Worm (Caenorhabditis elegans) whole organism, late embryonic: ENCODE data around the gene hsp-43.

Experiments
- C38D4.7 ChIP-seq: fragments of 200-800 bp; sonication (Bioruptor generic); optimal IDR thresholded peaks from 2 replicates; lab custom pipeline; 2018; ENCODE audit warnings: mild to moderate bottlenecking, missing genetic modification characterization, moderate library complexity, missing compliant biosample characterization
- Y22D7AL.16 ChIP-seq: sonication (generic microtip); optimal IDR thresholded peaks from 2 replicates; lab custom pipeline; 2016; ENCODE audit warnings: missing genetic modification characterization, missing compliant biosample characterization
- ahr-1 ChIP-seq: sonication (generic microtip); optimal IDR thresholded peaks from 2 replicates; lab custom pipeline; 2016; ENCODE audit warnings: missing genetic modification characterization, missing compliant biosample characterization
- ama-1 ChIP-seq: fragments of 150-350 bp; optimal IDR thresholded peaks from 2 replicates; lab custom pipeline; 2014
- ceh-14 ChIP-seq: sonication (generic microtip); optimal IDR thresholded peaks from 2 replicates; lab custom pipeline; 2016; ENCODE audit warnings: missing genotype, missing genetic modification characterization, missing compliant biosample characterization
- ceh-18 ChIP-seq: sonication (generic microtip); optimal IDR thresholded peaks from 2 replicates; lab custom pipeline; 2016; ENCODE audit warnings: missing genetic modification characterization, missing compliant biosample characterization
- ceh-19 ChIP-seq: fragments of 200-800 bp; sonication (Bioruptor generic); optimal IDR thresholded peaks from 2 replicates; lab custom pipeline; 2018; ENCODE audit warnings: mild to moderate bottlenecking, missing genetic modification characterization, missing compliant biosample characterization
- ceh-2 ChIP-seq: sonication (generic microtip); optimal IDR thresholded peaks from 2 replicates; lab custom pipeline; 2016; ENCODE audit warnings: missing genotype, missing genetic modification characterization, missing compliant biosample characterization
- ceh-22 ChIP-seq: sonication (generic microtip); optimal IDR thresholded peaks from 2 replicates; lab custom pipeline; 2017; ENCODE audit warnings: missing biosample characterization, missing genetic modification characterization
- ceh-24 ChIP-seq: sonication (generic microtip); optimal IDR thresholded peaks from 2 replicates; lab custom pipeline; 2016; ENCODE audit warnings: mild to moderate bottlenecking, missing genetic modification characterization, missing compliant biosample characterization
- ceh-30 ChIP-seq: fragments of 150-350 bp; optimal IDR thresholded peaks from 2 replicates; lab custom pipeline; 2014; ENCODE audit warnings: missing biosample characterization, missing genetic modification characterization
- ceh-31 ChIP-seq: sonication (generic microtip); optimal IDR thresholded peaks from 2 replicates; lab custom pipeline; 2016; ENCODE audit warnings: missing genetic modification characterization, missing compliant biosample characterization
- ceh-48 ChIP-seq: sonication (generic microtip); optimal IDR thresholded peaks from 2 replicates; lab custom pipeline; 2016; ENCODE audit warnings: missing genetic modification characterization, inconsistent platforms, missing compliant biosample characterization
- ceh-6 ChIP-seq: fragments of 200-800 bp; sonication (Bioruptor generic); optimal IDR thresholded peaks from 2 replicates; lab custom pipeline; 2018; ENCODE audit warnings: mild to moderate bottlenecking, missing genetic modification characterization, missing compliant biosample characterization
- ceh-9 ChIP-seq: sonication (generic microtip); optimal IDR thresholded peaks from 2 replicates; lab custom pipeline; 2016; ENCODE audit warnings: mild to moderate bottlenecking, missing genetic modification characterization, inconsistent platforms, missing compliant biosample characterization
- che-1 ChIP-seq: sonication (generic microtip); optimal IDR thresholded peaks from 2 replicates; lab custom pipeline; 2016; ENCODE audit warnings: mild to moderate bottlenecking, missing genetic modification characterization, missing compliant biosample characterization
- dmd-4 ChIP-seq: sonication (generic microtip); optimal IDR thresholded peaks from 2 replicates; lab custom pipeline; 2016; ENCODE audit warnings: borderline replicate concordance, missing genetic modification characterization, missing compliant biosample characterization
- dve-1 ChIP-seq: sonication (generic microtip); optimal IDR thresholded peaks from 2 replicates; lab custom pipeline; 2017; ENCODE audit warnings: antibody characterized with exemption, mild to moderate bottlenecking, missing genetic modification characterization, missing compliant biosample characterization
- elt-2 ChIP-seq: sonication (generic microtip); optimal IDR thresholded peaks from 2 replicates; lab custom pipeline; 2016; ENCODE audit warnings: missing genetic modification reagents, missing genetic modification characterization, missing compliant biosample characterization
- ets-4 ChIP-seq: sonication (generic microtip); optimal IDR thresholded peaks from 2 replicates; lab custom pipeline; 2016; ENCODE audit warnings: missing genetic modification characterization, missing compliant biosample characterization
- eyg-1 ChIP-seq: sonication (generic microtip); optimal IDR thresholded peaks from 2 replicates; lab custom pipeline; 2016; ENCODE audit warnings: missing genotype, missing genetic modification characterization, missing compliant biosample characterization
- fax-1 ChIP-seq: sonication (generic microtip); optimal IDR thresholded peaks from 2 replicates; lab custom pipeline; 2016; ENCODE audit warnings: missing genotype, missing genetic modification characterization, missing compliant biosample characterization
- fkh-10 ChIP-seq: fragments of 150-350 bp; optimal IDR thresholded peaks from 2 replicates; lab custom pipeline; 2014; ENCODE audit warnings: missing biosample characterization, missing genetic modification reagents, missing genetic modification characterization
- fkh-6 ChIP-seq: sonication (generic microtip); optimal IDR thresholded peaks from 2 replicates; lab custom pipeline; 2016; ENCODE audit warnings: missing genetic modification characterization, missing compliant biosample characterization
- gmeb-2 ChIP-seq: sonication (generic microtip); optimal IDR thresholded peaks from 2 replicates; lab custom pipeline; 2016; ENCODE audit warnings: missing genetic modification characterization, inconsistent platforms, missing compliant biosample characterization
- hlh-13 ChIP-seq: fragments of 200-800 bp; sonication (Bioruptor generic); optimal IDR thresholded peaks from 2 replicates; lab custom pipeline; 2018; ENCODE audit warnings: mild to moderate bottlenecking, missing genetic modification characterization, missing compliant biosample characterization
- hlh-15 ChIP-seq: sonication (generic microtip); optimal IDR thresholded peaks from 2 replicates; lab custom pipeline; 2016; ENCODE audit warnings: missing genetic modification characterization, missing compliant biosample characterization
- hlh-30 ChIP-seq: sonication (generic microtip); optimal IDR thresholded peaks from 2 replicates; lab custom pipeline; 2017; ENCODE audit warnings: antibody characterized with exemption, missing genetic modification characterization, missing compliant biosample characterization; ENCODE audit not compliant: insufficient read depth
- hlh-6 ChIP-seq: sonication (generic microtip); optimal IDR thresholded peaks from 2 replicates; lab custom pipeline; 2016; ENCODE audit warnings: missing genotype, missing genetic modification characterization, missing compliant biosample characterization
- hlh-8 ChIP-seq: sonication (generic microtip); optimal IDR thresholded peaks from 2 replicates; lab custom pipeline; 2016; ENCODE audit warnings: missing genotype, missing genetic modification characterization, missing compliant biosample characterization
- lim-6 ChIP-seq: sonication (generic microtip); optimal IDR thresholded peaks from 2 replicates; lab custom pipeline; 2016; ENCODE audit warnings: missing genetic modification characterization, missing compliant biosample characterization
- madf-2 ChIP-seq: sonication (generic microtip); optimal IDR thresholded peaks from 2 replicates; lab custom pipeline; 2017; ENCODE audit warnings: missing genetic modification characterization, missing compliant biosample characterization
- nfya-1 ChIP-seq: sonication (generic microtip); optimal IDR thresholded peaks from 2 replicates; lab custom pipeline; 2017; ENCODE audit warnings: missing genetic modification characterization, mild to moderate bottlenecking, missing compliant biosample characterization, antibody characterized with exemption, moderate library complexity
- nhr-11 ChIP-seq: fragments of 150-350 bp; optimal IDR thresholded peaks from 2 replicates; lab custom pipeline; 2014; ENCODE audit warnings: missing biosample characterization, missing genetic modification characterization
- nhr-232 ChIP-seq: sonication (generic microtip); optimal IDR thresholded peaks from 2 replicates; lab custom pipeline; 2016; ENCODE audit warnings: missing genetic modification characterization, missing compliant biosample characterization
- odd-2 ChIP-seq: sonication (generic microtip); optimal IDR thresholded peaks from 2 replicates; lab custom pipeline; 2017; ENCODE audit warnings: antibody characterized with exemption, mild to moderate bottlenecking, missing genetic modification characterization, missing compliant biosample characterization
- pag-3 ChIP-seq: sonication (generic microtip); optimal IDR thresholded peaks from 2 replicates; lab custom pipeline; 2016; ENCODE audit warnings: missing compliant biosample characterization, missing genetic modification characterization, borderline replicate concordance
- pat-9 ChIP-seq: fragments of 200-800 bp; sonication (Bioruptor generic); optimal IDR thresholded peaks from 2 replicates; lab custom pipeline; 2018; ENCODE audit warnings: mild to moderate bottlenecking, missing genetic modification characterization, moderate library complexity, missing compliant biosample characterization
- pha-2 ChIP-seq: sonication (generic microtip); optimal IDR thresholded peaks from 2 replicates; lab custom pipeline; 2017; ENCODE audit warnings: mild to moderate bottlenecking, missing genetic modification characterization, missing compliant biosample characterization
- pha-4 ChIP-seq: fragments of 150-350 bp; optimal IDR thresholded peaks from 2 replicates; lab custom pipeline; 2018; ENCODE audit warnings: missing biosample characterization, missing genetic modification reagents, missing genetic modification characterization
- pqm-1 ChIP-seq: sonication (generic microtip); optimal IDR thresholded peaks from 2 replicates; lab custom pipeline; 2016; ENCODE audit warnings: missing genetic modification characterization, missing compliant biosample characterization
- pros-1 ChIP-seq: fragments of 150-350 bp; optimal IDR thresholded peaks from 2 replicates; lab custom pipeline; 2014; ENCODE audit warnings: missing biosample characterization, missing genetic modification reagents, missing genetic modification characterization
- ref-2 ChIP-seq: sonication (generic microtip); optimal IDR thresholded peaks from 2 replicates; lab custom pipeline; 2016; ENCODE audit warnings: missing genetic modification characterization, missing compliant biosample characterization
- sdc-2 ChIP-seq: sonication (generic microtip); optimal IDR thresholded peaks from 2 replicates; lab custom pipeline; 2016; ENCODE audit warnings: missing genotype, missing genetic modification characterization, missing compliant biosample characterization
- sox-4 ChIP-seq: sonication (generic microtip); optimal IDR thresholded peaks from 2 replicates; lab custom pipeline; 2017; ENCODE audit warnings: mild to moderate bottlenecking, missing genetic modification characterization, inconsistent platforms, missing compliant biosample characterization
- syd-9 ChIP-seq: sonication (generic microtip); optimal IDR thresholded peaks from 2 replicates; lab custom pipeline; 2016; ENCODE audit warnings: mild to moderate bottlenecking, missing genetic modification characterization, moderate library complexity, missing compliant biosample characterization
- tbx-2 ChIP-seq: sonication (generic microtip); optimal IDR thresholded peaks from 2 replicates; lab custom pipeline; 2016; ENCODE audit warnings: missing genetic modification characterization, missing compliant biosample characterization
- tbx-7 ChIP-seq: sonication (generic microtip); optimal IDR thresholded peaks from 2 replicates; lab custom pipeline; 2016; ENCODE audit warnings: missing genotype, missing genetic modification characterization, missing compliant biosample characterization
- ttx-3 ChIP-seq: sonication (generic microtip); optimal IDR thresholded peaks from 2 replicates; lab custom pipeline; 2016; ENCODE audit warnings: missing genetic modification reagents, missing genetic modification characterization, missing compliant biosample characterization
- unc-3 ChIP-seq, 2 experiments: fragments of 200-800 bp in 1 of 2; sonication (Bioruptor generic) in 1 of 2; sonication (generic microtip) in 1 of 2; conservative IDR thresholded peaks in 1 of 2; optimal IDR thresholded peaks in 1 of 2; 2 replicates each; pipeline versions ENCODE4 v1.3.6 to Lab custom; 2016 to 2022; ENCODE audit warnings: missing compliant biosample characterization in 2 of 2, missing genetic modification characterization in 2 of 2, missing genetic modification reagents in 1 of 2
- unc-42 ChIP-seq: sonication (generic microtip); optimal IDR thresholded peaks from 2 replicates; lab custom pipeline; 2016; ENCODE audit warnings: missing genotype, missing genetic modification characterization, missing compliant biosample characterization
- unc-86 ChIP-seq: sonication (generic microtip); optimal IDR thresholded peaks from 2 replicates; lab custom pipeline; 2016; ENCODE audit warnings: missing genetic modification characterization, missing compliant biosample characterization
- ztf-16 ChIP-seq: sonication (generic microtip); optimal IDR thresholded peaks from 2 replicates; lab custom pipeline; 2017; ENCODE audit warnings: missing genetic modification characterization, missing compliant biosample characterization

The hsp-43 gene

DNA sequence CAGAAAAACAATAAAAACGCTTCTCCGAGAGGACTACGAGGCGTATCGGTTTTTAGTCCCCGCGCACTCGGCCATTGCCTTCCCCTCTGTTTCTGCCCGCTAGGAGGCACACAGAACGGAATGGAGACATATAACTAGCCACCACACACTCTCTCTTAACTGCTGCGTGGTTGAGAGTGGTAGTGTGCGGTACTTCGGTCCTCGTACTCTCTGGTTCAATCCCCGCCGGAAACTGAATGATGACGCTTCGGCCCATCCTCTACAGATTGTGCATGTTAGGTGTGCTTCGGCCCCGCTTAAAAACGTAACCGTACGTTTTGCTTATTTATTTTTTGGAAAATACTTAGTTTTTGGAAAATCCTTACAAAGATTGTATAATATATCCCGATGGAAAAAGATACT, 27.7 kb downstream of the hsp-43 start, which contains the start of gene T13C5.6:
T13C5.6 (minus strand) TSS at position 1 of the 402 bp plus-strand sequence.
- TF ChIP-seq ceh-14 (tag; lab: Kevin White, UChicago) (peak; percentile 97), sox-4 (tag; lab: Kevin White, UChicago) (peak; percentile 99), unc-3 (GFP tag; conservative IDR thresholded peaks at IDR 0.05; lab: Robert Waterston, UW) (peak; percentile 98), unc-3 (tag; optimal IDR thresholded peaks at IDR 0.05; lab: Kevin White, UChicago) (peak; percentile 95), ceh-31 (tag; lab: Kevin White, UChicago) (peak; percentile 97), fkh-10 (GFP tag; lab: Kevin White, UChicago) (peak; percentile 82), ztf-16 (tag; lab: Kevin White, UChicago) (peak; percentile 98), ceh-9 (tag; lab: Kevin White, UChicago) (peak; percentile 96), ceh-6 (peak; percentile 98), ceh-30 (tag; lab: Kevin White, UChicago) (peak; percentile 97), elt-2 (tag; lab: Kevin White, UChicago) (peak; percentile 98), ahr-1 (tag; lab: Kevin White, UChicago) (peak; percentile 93), madf-2 (tag; lab: Kevin White, UChicago) (peak; percentile 95), pros-1 (tag; lab: Kevin White, UChicago) (peak; percentile 66), sdc-2 (tag; lab: Kevin White, UChicago) (peak; percentile 94), pqm-1 (peak; percentile 92), ref-2 (peak; percentile 98), syd-9 (tag; lab: Kevin White, UChicago) (peak; percentile 97), Y22D7AL.16 (peak; percentile 95), ceh-22 (tag; lab: Kevin White, UChicago) (peak; percentile 58), eyg-1 (peak; percentile 97), C38D4.7 (GFP tag; lab: Kevin White, UChicago) (peak; percentile 94), ceh-2 (tag; lab: Kevin White, UChicago) (peak; percentile 98), tbx-2 (tag; lab: Kevin White, UChicago) (peak; percentile 98), unc-42 (tag; lab: Kevin White, UChicago) (peak; percentile 97), nfya-1 (tag; lab: Kevin White, UChicago) (peak; percentile 86), ama-1 (lab: Kevin White, UChicago) (no peak), lim-6 (tag; lab: Kevin White, UChicago) (peak; percentile 96), nhr-11 (tag; lab: Kevin White, UChicago) (no peak), ceh-48 (tag; lab: Kevin White, UChicago) (peak; percentile 93), pag-3 (tag; lab: Kevin White, UChicago) (peak; percentile 96), pha-2 (tag; lab: Kevin White, UChicago) (peak; percentile 95), pat-9 (tag; lab: Kevin White, UChicago) (peak; percentile 98), ceh-19 (peak; percentile 97), hlh-6 (peak; percentile 98), ets-4 (tag; lab: Kevin White, UChicago) (peak; percentile 96), dve-1 (tag; lab: Kevin White, UChicago) (peak; percentile 94), tbx-7 (tag; lab: Kevin White, UChicago) (peak; percentile 89), ceh-24 (tag; lab: Kevin White, UChicago) (peak; percentile 96), hlh-30 (tag; lab: Kevin White, UChicago) (peak; percentile 62), che-1 (tag; lab: Kevin White, UChicago) (peak; percentile 95), odd-2 (tag; lab: Kevin White, UChicago) (peak; percentile 74), gmeb-2 (tag; lab: Kevin White, UChicago) (peak; percentile 98), unc-86 (peak; percentile 97), hlh-15 (peak; percentile 99), hlh-13 (GFP tag; lab: Kevin White, UChicago) (peak; percentile 96), fkh-6 (tag; lab: Kevin White, UChicago) (peak; percentile 97), dmd-4 (tag; lab: Kevin White, UChicago) (peak; percentile 96), fax-1 (peak; percentile 97), pha-4 (tag; lab: Kevin White, UChicago) (no peak), ceh-18 (peak; percentile 97), ttx-3 (tag; lab: Kevin White, UChicago) (peak; percentile 95), hlh-8 (tag; lab: Kevin White, UChicago) (peak; percentile 97), nhr-232 (tag; lab: Kevin White, UChicago) (peak; percentile 96)
